Fruit fly (Drosophila melanogaster) whole organism, pupa: ENCODE results near the gene lectin-21Cb.
A peak's percentile ranks its signal among the peaks of the same experiment; 100 is the strongest.

Experiments
- CG34367 ChIP-seq: fragments of 200-800 bp; sonication (Bioruptor generic); optimal IDR thresholded peaks from 2 replicates; lab custom pipeline; 2018; ENCODE audit warnings: missing biosample characterization, mild to moderate bottlenecking, missing genetic modification characterization
- CG4496 ChIP-seq: fragments of 200-800 bp; sonication (Bioruptor generic); IDR thresholded peaks from 3 replicates; pipeline ENCODE4 v1.3.6; 2022; ENCODE audit warnings: missing biosample characterization, missing genetic modification characterization
- EcR ChIP-seq: fragments of 200-800 bp; sonication (Bioruptor generic); optimal IDR thresholded peaks from 3 replicates; lab custom pipeline; 2019; ENCODE audit warnings: missing biosample characterization, missing genetic modification characterization, mild to moderate bottlenecking, moderate library complexity, missing genetic modification reagents
- Pif1B ChIP-seq: fragments of 200-800 bp; sonication (Bioruptor generic); optimal IDR thresholded peaks from 3 replicates; lab custom pipeline; 2016; ENCODE audit warnings: missing biosample characterization, missing genetic modification characterization
- fd96Ca ChIP-seq: fragments of 200-800 bp; sonication (Bioruptor generic); IDR thresholded peaks from 3 replicates; pipeline ENCODE4 v1.3.6; 2022; ENCODE audit warnings: missing biosample characterization, missing genetic modification characterization

- TF ChIP-seq CG4496 = peak; percentile 89
- TF ChIP-seq CG34367 (tag; lab: Kevin White, UChicago) = no peak
- no peak for TF ChIP-seq EcR
- TF ChIP-seq fd96Ca (GFP tag; lab: Robert Waterston, UW) = peak; percentile 86
- TF ChIP-seq Pif1B = peak; percentile 1
Measured at dm6 chr2L:604060-604459, 16.9 kb downstream of the lectin-21Cb start.
